Worm (Caenorhabditis elegans): ENCODE data around the gene gst-14.

The gst-14 gene

DNA sequence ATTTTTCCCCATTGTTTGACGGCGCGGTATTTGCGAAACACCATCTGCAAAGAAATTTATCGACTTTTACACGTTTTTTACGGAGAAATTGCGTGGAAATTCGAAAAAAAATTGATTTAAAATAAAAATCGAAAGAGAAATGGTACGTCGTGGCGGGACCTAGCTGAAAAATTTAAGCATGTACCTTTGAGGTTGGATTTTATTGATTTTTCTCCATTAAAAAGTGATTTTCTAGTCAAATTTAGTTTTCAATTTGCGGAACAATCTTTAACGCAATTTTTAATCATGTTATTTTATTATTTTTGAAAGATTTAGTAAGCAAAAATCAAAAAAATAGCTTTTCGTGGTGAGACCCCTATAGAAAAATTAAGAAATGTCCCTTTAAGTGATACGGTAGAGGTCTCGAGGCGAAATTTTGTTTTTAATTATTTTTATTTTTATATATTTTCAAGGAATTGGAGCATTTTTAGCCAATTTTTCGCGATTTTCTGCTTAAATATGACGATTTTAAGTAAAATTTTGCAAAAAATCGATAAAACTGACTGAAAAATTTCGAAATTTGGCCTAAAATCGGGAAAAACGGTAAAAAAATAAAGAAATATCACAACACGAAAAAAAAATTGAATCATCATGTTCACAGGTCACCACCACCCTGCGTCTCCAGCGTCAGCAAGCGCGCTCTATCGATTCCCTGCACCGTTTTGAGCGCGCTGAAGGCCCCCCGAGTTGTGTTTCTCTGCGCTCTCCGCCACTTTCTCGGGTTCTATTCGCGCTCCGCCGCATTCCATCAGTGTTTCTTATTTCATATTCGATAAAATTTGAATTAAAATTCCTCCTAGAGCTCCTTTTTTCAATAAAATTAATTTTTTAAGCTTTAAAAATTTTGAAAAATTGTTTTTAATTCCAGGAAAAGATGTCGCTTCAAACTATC is 40.6 kb downstream of the gst-14 start, which contains the start of the genes mrpl-37 and lin-38 (continued):
- no peak for TF ChIP-seq snpc-4 (GFP tag; optimal IDR thresholded peaks at IDR 0.05)
- peak in 2 of 4 experiments; percentile 2 to 45 for TF ChIP-seq snpc-4 (tag; optimal IDR thresholded peaks at IDR 0.05)
- no peak for TF ChIP-seq tlf-1 (GFP tag; optimal IDR thresholded peaks at IDR 0.05)
- no peak for TF ChIP-seq ztf-6 (GFP tag; IDR thresholded peaks at IDR 0.05)
- no peak for TF ChIP-seq him-1 (tag; optimal IDR thresholded peaks at IDR 0.05)
- TF ChIP-seq F23B12.7 (tag; optimal IDR thresholded peaks at IDR 0.05; ENCODE audit: insufficient read depth) = no peak
- TF ChIP-seq let-607 (tag; optimal IDR thresholded peaks at IDR 0.05) = no peak
- no peak for TF ChIP-seq pbrm-1 (GFP tag; IDR thresholded peaks at IDR 0.05)
- no peak for TF ChIP-seq T07F8.4 (tag; optimal IDR thresholded peaks at IDR 0.05)
- TF ChIP-seq egrh-3 (GFP tag; IDR thresholded peaks at IDR 0.05) = peak; percentile 56; the same call in 1 of the 2 replicates
- peak; percentile 38; the same call in 1 of the 2 replicates for TF ChIP-seq hmg-1.2 (GFP tag; IDR thresholded peaks at IDR 0.05)
- TF ChIP-seq madf-10 (tag; optimal IDR thresholded peaks at IDR 0.05) = no peak
- no peak for TF ChIP-seq nhr-27 (tag; optimal IDR thresholded peaks at IDR 0.05)
- no peak for TF ChIP-seq nhr-90 (tag; optimal IDR thresholded peaks at IDR 0.05)
- TF ChIP-seq lin-35 (GFP tag; optimal IDR thresholded peaks at IDR 0.05) = peak in 1 of 3 experiments; percentile 18
- no peak for TF ChIP-seq B0019.2 (GFP tag; conservative IDR thresholded peaks at IDR 0.05)
- no peak for TF ChIP-seq snpc-1.3 (tag; optimal IDR thresholded peaks at IDR 0.05; ENCODE audit: insufficient read depth)
- TF ChIP-seq B0336.3 (GFP tag; IDR thresholded peaks at IDR 0.05) = no peak
- peak; percentile 87 for TF ChIP-seq mcd-1 (GFP tag; IDR thresholded peaks at IDR 0.05)
- no peak for TF ChIP-seq lag-1 (GFP tag; IDR thresholded peaks at IDR 0.05)
- no peak for TF ChIP-seq cebp-1 (GFP tag; IDR thresholded peaks at IDR 0.05)
- TF ChIP-seq cebp-1 (tag; optimal IDR thresholded peaks at IDR 0.05) = peak; percentile 61
- no peak for TF ChIP-seq atf-7 (tag; optimal IDR thresholded peaks at IDR 0.05)
- TF ChIP-seq nfya-2 (GFP tag; IDR thresholded peaks at IDR 0.05) = no peak
- TF ChIP-seq Y53G8AR.9 (GFP tag; conservative IDR thresholded peaks at IDR 0.05) = no peak
- TF ChIP-seq Y56A3A.18 (GFP tag; IDR thresholded peaks at IDR 0.05) = no peak
- TF ChIP-seq let-526 (GFP tag; IDR thresholded peaks at IDR 0.05) = no peak
- no peak for TF ChIP-seq ceh-58 (GFP tag; IDR thresholded peaks at IDR 0.05)
- TF ChIP-seq ceh-27 (GFP tag; optimal IDR thresholded peaks at IDR 0.05) = no peak
- TF ChIP-seq egl-44 (GFP tag; IDR thresholded peaks at IDR 0.05) = no peak
- TF ChIP-seq xnd-1 (tag; optimal IDR thresholded peaks at IDR 0.05) = peak; percentile 89
- TF ChIP-seq ztf-25 (GFP tag; IDR thresholded peaks at IDR 0.05) = no peak
- TF ChIP-seq lin-54 (GFP tag; optimal IDR thresholded peaks at IDR 0.05) = peak; percentile 19
- TF ChIP-seq ztf-18 (tag; optimal IDR thresholded peaks at IDR 0.05) = no peak
- TF ChIP-seq F37B4.10 (GFP tag; IDR thresholded peaks at IDR 0.05) = no peak
- peak; percentile 93 for TF ChIP-seq attf-5 (GFP tag; optimal IDR thresholded peaks at IDR 0.05)
- TF ChIP-seq snpc-3.4 (tag; optimal IDR thresholded peaks at IDR 0.05) = no peak
- no peak for TF ChIP-seq rcor-1 (GFP tag; IDR thresholded peaks at IDR 0.05)
- no peak for TF ChIP-seq Y95B8A.8 (GFP tag; IDR thresholded peaks at IDR 0.05)
- no peak for TF ChIP-seq K12H6.12 (tag; optimal IDR thresholded peaks at IDR 0.05)
- TF ChIP-seq aptf-3 (GFP tag; IDR thresholded peaks at IDR 0.05) = no peak
- TF ChIP-seq nhr-80 (tag; optimal IDR thresholded peaks at IDR 0.05) = peak; percentile 29
- TF ChIP-seq dpff-1 (tag; optimal IDR thresholded peaks at IDR 0.05) = no peak
- TF ChIP-seq chd-7 (tag; optimal IDR thresholded peaks at IDR 0.05) = no peak
- TF ChIP-seq sdz-38 (tag; optimal IDR thresholded peaks at IDR 0.05) = no peak
- TF ChIP-seq ets-4 (GFP tag; optimal IDR thresholded peaks at IDR 0.05) = no peak
- no peak for TF ChIP-seq tbx-9 (tag; optimal IDR thresholded peaks at IDR 0.05; ENCODE audit: borderline replicate concordance)

All from whole organism, young adult.